Fruit fly (Drosophila melanogaster) whole organism, embryonic: ENCODE data around the gene UQCR-C2.

Experiments
- Aef1 ChIP-seq: fragments of 200-800 bp; sonication (Bioruptor generic); IDR thresholded peaks from 3 replicates; pipeline ENCODE4 v1.3.6; 2022; ENCODE audit warnings: missing biosample characterization, missing genetic modification characterization
- Antp ChIP-seq: fragments of 200-800 bp; sonication (Bioruptor generic); optimal IDR thresholded peaks from 3 replicates; lab custom pipeline; 2016; ENCODE audit warnings: missing biosample characterization, missing genetic modification characterization
- CG10209 ChIP-seq: fragments of 200-800 bp; sonication (Bioruptor generic); optimal IDR thresholded peaks from 3 replicates; lab custom pipeline; 2017; ENCODE audit warnings: missing biosample characterization, mild to moderate bottlenecking, missing genetic modification characterization, missing genetic modification reagents
- CG12236 ChIP-seq: fragments of 200-800 bp; sonication (Bioruptor generic); optimal IDR thresholded peaks from 2 replicates; lab custom pipeline; 2016; ENCODE audit warnings: missing biosample characterization, missing genetic modification characterization
- CG12942 ChIP-seq: fragments of 200-800 bp; sonication (Bioruptor generic); optimal IDR thresholded peaks from 3 replicates; lab custom pipeline; 2016; ENCODE audit warnings: missing biosample characterization, missing genetic modification characterization
- CG13894 ChIP-seq: fragments of 200-800 bp; sonication (Bioruptor generic); optimal IDR thresholded peaks from 3 replicates; lab custom pipeline; 2018; ENCODE audit warnings: missing biosample characterization, mild to moderate bottlenecking, missing genetic modification characterization, moderate library complexity
- CG1529 ChIP-seq: fragments of 200-800 bp; sonication (Bioruptor generic); optimal IDR thresholded peaks from 3 replicates; lab custom pipeline; 2018; ENCODE audit warnings: missing biosample characterization, missing genetic modification characterization
- CG15601 ChIP-seq: fragments of 200-800 bp; sonication (Bioruptor generic); optimal IDR thresholded peaks from 3 replicates; lab custom pipeline; 2019; ENCODE audit warnings: missing biosample characterization, mild to moderate bottlenecking, missing genetic modification characterization, moderate library complexity
- CG1832 ChIP-seq: fragments of 200-800 bp; sonication (Bioruptor generic); optimal IDR thresholded peaks from 2 replicates; lab custom pipeline; 2017; ENCODE audit warnings: missing biosample characterization, mild to moderate bottlenecking, missing genetic modification characterization, inconsistent platforms
- CG2889 ChIP-seq: fragments of 200-800 bp; sonication (Bioruptor generic); IDR thresholded peaks from 3 replicates; pipeline ENCODE4 v1.3.6; 2022; ENCODE audit warnings: missing biosample characterization, missing genetic modification characterization
- CG3281 ChIP-seq: fragments of 200-800 bp; sonication (Bioruptor generic); optimal IDR thresholded peaks from 3 replicates; lab custom pipeline; 2017; ENCODE audit warnings: missing biosample characterization, mild to moderate bottlenecking, missing genetic modification characterization
- CG43689 ChIP-seq: fragments of 200-800 bp; sonication (Bioruptor generic); IDR thresholded peaks from 2 replicates; pipeline ENCODE4 v1.3.6; 2022; ENCODE audit warnings: missing biosample characterization, missing genetic modification characterization
- CG4424 ChIP-seq: fragments of 200-800 bp; sonication (Bioruptor generic); optimal IDR thresholded peaks from 3 replicates; lab custom pipeline; 2016; ENCODE audit warnings: missing biosample characterization, missing genetic modification characterization
- CG5953 ChIP-seq: fragments of 200-800 bp; sonication (Bioruptor generic); IDR thresholded peaks from 2 replicates; pipeline ENCODE4 v1.3.6; 2022; ENCODE audit warnings: missing biosample characterization, missing genetic modification characterization
- CG6683 ChIP-seq: fragments of 200-800 bp; sonication (Bioruptor generic); optimal IDR thresholded peaks from 2 replicates; lab custom pipeline; 2017; ENCODE audit warnings: missing biosample characterization, mild to moderate bottlenecking, missing genetic modification characterization, missing genetic modification reagents
- CG7987 ChIP-seq: fragments of 200-800 bp; sonication (Bioruptor generic); optimal IDR thresholded peaks from 2 replicates; lab custom pipeline; 2018; ENCODE audit warnings: missing biosample characterization, mild to moderate bottlenecking, missing genetic modification characterization, moderate library complexity
- CG8089 ChIP-seq: fragments of 200-800 bp; sonication (Bioruptor generic); optimal IDR thresholded peaks from 3 replicates; lab custom pipeline; 2016; ENCODE audit warnings: missing biosample characterization, missing genetic modification characterization
- CG8290 ChIP-seq, 3 experiments: fragments of 200-800 bp; sonication (Bioruptor generic); optimal IDR thresholded peaks; 2 replicates each; lab custom pipeline; 2016 to 2019; ENCODE audit warnings: missing biosample characterization in 3 of 3, missing genetic modification characterization in 3 of 3, mild to moderate bottlenecking in 2 of 3, moderate library complexity in 1 of 3
- CG8478 ChIP-seq: fragments of >200 bp; optimal IDR thresholded peaks from 2 replicates; lab custom pipeline; 2018
- CG9609 ChIP-seq: fragments of 200-800 bp; sonication (Bioruptor generic); optimal IDR thresholded peaks from 3 replicates; lab custom pipeline; 2016; ENCODE audit warnings: missing biosample characterization, missing genetic modification characterization
- CG9876 ChIP-seq: fragments of 200-800 bp; sonication (Bioruptor generic); optimal IDR thresholded peaks from 2 replicates; lab custom pipeline; 2016; ENCODE audit warnings: missing biosample characterization, missing genetic modification characterization
- E2f2 ChIP-seq: fragments of 200-800 bp; sonication (Bioruptor generic); IDR thresholded peaks from 2 replicates; pipeline ENCODE4 v1.3.6; 2022; ENCODE audit warnings: missing biosample characterization, missing genetic modification characterization
- Fer3 ChIP-seq: fragments of 200-800 bp; sonication (Bioruptor generic); optimal IDR thresholded peaks from 2 replicates; lab custom pipeline; 2018; ENCODE audit warnings: missing biosample characterization, mild to moderate bottlenecking, missing genetic modification characterization, moderate library complexity
- Gug ChIP-seq: fragments of 200-800 bp; sonication (Bioruptor generic); IDR thresholded peaks from 4 replicates; pipeline ENCODE4 v1.3.6; 2022; ENCODE audit warnings: missing biosample characterization, missing genetic modification characterization
- Jarid2 ChIP-seq: fragments of 200-800 bp; sonication (Bioruptor generic); optimal IDR thresholded peaks from 3 replicates; lab custom pipeline; 2017; ENCODE audit warnings: mild to moderate bottlenecking, missing biosample characterization, missing genetic modification reagents, missing genetic modification characterization
- Lim3 ChIP-seq: fragments of 200-800 bp; sonication (Bioruptor generic); IDR thresholded peaks from 2 replicates; pipeline ENCODE4 v1.3.6; 2022; ENCODE audit warnings: missing biosample characterization, missing genetic modification characterization
- Lpt ChIP-seq: fragments of >200 bp; optimal IDR thresholded peaks from 2 replicates; lab custom pipeline; 2018; ENCODE audit warnings: missing biosample characterization, missing genetic modification characterization
- Med ChIP-seq: fragments of 200-800 bp; sonication (Bioruptor generic); peaks from one replicate; lab custom pipeline; 2016; ENCODE audit warnings: missing biosample characterization, missing genetic modification characterization, mild to moderate bottlenecking, inconsistent platforms, moderate library complexity
- Myb ChIP-seq: fragments of 200-800 bp; sonication (Bioruptor generic); optimal IDR thresholded peaks from 2 replicates; lab custom pipeline; 2016; ENCODE audit warnings: missing biosample characterization, missing genetic modification characterization
- NK7.1 ChIP-seq: fragments of 200-800 bp; sonication (Bioruptor generic); optimal IDR thresholded peaks from 3 replicates; lab custom pipeline; 2016; ENCODE audit warnings: missing biosample characterization, missing genetic modification characterization
- Ssrp ChIP-seq: fragments of 200-800 bp; sonication (Bioruptor generic); optimal IDR thresholded peaks from 2 replicates; lab custom pipeline; 2018; ENCODE audit warnings: missing biosample characterization, mild to moderate bottlenecking, missing genetic modification characterization, moderate library complexity
- Vsx1 ChIP-seq: fragments of 200-800 bp; sonication (Bioruptor generic); optimal IDR thresholded peaks from 2 replicates; lab custom pipeline; 2017; ENCODE audit warnings: missing biosample characterization, mild to moderate bottlenecking, missing genetic modification characterization, missing genetic modification reagents
- dati ChIP-seq: fragments of 200-800 bp; sonication (Bioruptor generic); IDR thresholded peaks from 2 replicates; pipeline ENCODE4 v1.3.6; 2022; ENCODE audit warnings: missing biosample characterization, missing genetic modification characterization
- en ChIP-seq: fragments of 200-800 bp; sonication (Bioruptor generic); optimal IDR thresholded peaks from 2 replicates; lab custom pipeline; 2016; ENCODE audit warnings: missing biosample characterization, missing genetic modification characterization
- gce ChIP-seq: fragments of 200-800 bp; sonication (Bioruptor generic); IDR thresholded peaks from 3 replicates; pipeline ENCODE4 v1.3.6; 2022; ENCODE audit warnings: missing biosample characterization, missing genetic modification characterization
- grau ChIP-seq: fragments of 200-800 bp; optimal IDR thresholded peaks from 3 replicates; lab custom pipeline; 2019; ENCODE audit warnings: missing biosample characterization, mild to moderate bottlenecking, missing genetic modification characterization, moderate library complexity
- grn ChIP-seq: fragments of 200-800 bp; sonication (Bioruptor generic); optimal IDR thresholded peaks from 3 replicates; lab custom pipeline; 2017; ENCODE audit warnings: missing biosample characterization, missing genetic modification characterization
- gsb ChIP-seq: fragments of 200-800 bp; sonication (Bioruptor generic); IDR thresholded peaks from 2 replicates; pipeline ENCODE4 v1.3.6; 2022; ENCODE audit warnings: missing biosample characterization, missing genetic modification characterization
- her ChIP-seq: fragments of 200-800 bp; sonication (Bioruptor generic); optimal IDR thresholded peaks from 2 replicates; lab custom pipeline; 2016; ENCODE audit warnings: missing biosample characterization, missing genetic modification characterization
- knrl ChIP-seq: fragments of 200-800 bp; sonication (Bioruptor generic); IDR thresholded peaks from 3 replicates; pipeline ENCODE4 v1.3.6; 2022; ENCODE audit warnings: missing biosample characterization, missing genetic modification characterization; ENCODE audit not compliant: partially characterized antibody
- nmo ChIP-seq: fragments of 200-800 bp; sonication (Bioruptor generic); optimal IDR thresholded peaks from 2 replicates; lab custom pipeline; 2018; ENCODE audit warnings: missing biosample characterization, mild to moderate bottlenecking, missing genetic modification characterization, moderate library complexity
- oc ChIP-seq: fragments of 200-800 bp; sonication (Bioruptor generic); optimal IDR thresholded peaks from 2 replicates; lab custom pipeline; 2018; ENCODE audit warnings: missing biosample characterization, mild to moderate bottlenecking, missing genetic modification characterization, moderate library complexity
- p53 ChIP-seq: fragments of 200-800 bp; sonication (Bioruptor generic); optimal IDR thresholded peaks from 2 replicates; lab custom pipeline; 2016; ENCODE audit warnings: missing biosample characterization, missing genetic modification characterization
- pb ChIP-seq: fragments of 200-800 bp; sonication (Bioruptor generic); optimal IDR thresholded peaks from 3 replicates; lab custom pipeline; 2016; ENCODE audit warnings: missing biosample characterization, missing genetic modification characterization
- pnt ChIP-seq: fragments of 200-800 bp; sonication (Bioruptor generic); optimal IDR thresholded peaks from 3 replicates; lab custom pipeline; 2016; ENCODE audit warnings: missing biosample characterization, missing genetic modification characterization
- slbo ChIP-seq: fragments of 200-800 bp; sonication (Bioruptor generic); IDR thresholded peaks from 2 replicates; pipeline ENCODE4 v1.3.6; 2022; ENCODE audit warnings: missing biosample characterization, missing genetic modification characterization
- sob ChIP-seq: fragments of 200-800 bp; sonication (Bioruptor generic); IDR thresholded peaks from 2 replicates; pipeline ENCODE4 v1.3.6; 2022; ENCODE audit warnings: missing biosample characterization, missing genetic modification characterization
- sr ChIP-seq: fragments of 200-800 bp; sonication (Bioruptor generic); IDR thresholded peaks from 3 replicates; pipeline ENCODE4 v1.3.6; 2022; ENCODE audit warnings: missing biosample characterization, missing genetic modification characterization
- stc ChIP-seq: fragments of 200-800 bp; sonication (Bioruptor generic); IDR thresholded peaks from 2 replicates; pipeline ENCODE4 v1.3.6; 2022; ENCODE audit warnings: missing biosample characterization, missing genetic modification characterization
- vfl ChIP-seq: fragments of 200-800 bp; sonication (Bioruptor generic); optimal IDR thresholded peaks from 2 replicates; lab custom pipeline; 2016; ENCODE audit warnings: missing biosample characterization, missing genetic modification characterization
- z ChIP-seq: fragments of 200-800 bp; sonication (Bioruptor generic); IDR thresholded peaks from 3 replicates; pipeline ENCODE4 v1.3.6; 2022; ENCODE audit warnings: missing biosample characterization, missing genetic modification characterization

The UQCR-C2 gene

DNA sequence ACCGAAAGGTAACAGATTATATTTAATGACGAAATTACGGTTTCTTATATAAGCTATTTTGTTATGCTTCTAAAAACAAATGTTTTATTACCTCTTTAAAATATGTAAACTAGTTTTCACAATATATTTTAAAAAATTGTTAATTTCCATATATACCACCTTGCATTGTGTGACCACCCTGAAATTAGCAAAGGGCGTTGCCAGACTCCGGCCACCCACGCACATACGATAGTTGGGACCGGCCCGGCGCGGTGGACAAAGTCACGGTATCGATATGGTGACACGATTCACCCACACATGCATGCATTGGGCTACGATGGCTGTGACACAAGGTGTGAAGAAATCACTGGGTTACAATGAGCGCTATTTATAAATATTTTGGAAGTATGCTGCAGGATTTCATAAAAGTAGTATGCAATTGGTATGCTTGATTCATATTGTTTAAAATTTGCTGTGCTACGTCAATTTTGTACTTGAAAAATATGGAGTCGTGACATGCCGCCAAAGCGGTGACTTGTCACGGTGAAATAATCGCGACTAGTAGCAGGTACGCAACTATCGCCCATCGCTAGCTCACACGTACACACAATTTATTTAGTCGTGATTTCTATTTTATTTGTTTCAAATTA, 4.2 kb downstream of the UQCR-C2 start (continued):
- TF ChIP-seq gce (no peak), knrl (GFP tag; lab: Robert Waterston, UW) (peak; percentile 96), CG9609 (GFP tag; lab: Kevin White, UChicago) (peak; percentile 62), Jarid2 (GFP tag; lab: Kevin White, UChicago) (no peak), Lpt (no peak), CG3281 (GFP tag; lab: Kevin White, UChicago) (peak; percentile 34), nmo (GFP tag; lab: Kevin White, UChicago) (peak; percentile 83), p53 (GFP tag; lab: Kevin White, UChicago) (peak; percentile 34), NK7.1 (GFP tag; lab: Kevin White, UChicago) (no peak), Fer3 (peak; percentile 62), grau (tag; lab: Kevin White, UChicago) (peak; percentile 63), CG8290 (GFP tag; optimal IDR thresholded peaks at IDR 0.05; lab: Kevin White, UChicago) (peak; percentile 75), CG8290 (tag; optimal IDR thresholded peaks at IDR 0.05; lab: Kevin White, UChicago) (peak; percentile 77 to 79), gsb (peak; percentile 11; the same call in 1 of the 2 replicates), grn (GFP tag; lab: Kevin White, UChicago) (no peak), Ssrp (tag; lab: Kevin White, UChicago) (peak; percentile 27), Med (GFP tag; lab: Kevin White, UChicago) (peak; percentile 95), Aef1 (GFP tag; lab: Robert Waterston, UW) (peak; percentile 49; the same call in 1 of the 3 replicates), CG1529 (GFP tag; lab: Kevin White, UChicago) (peak; percentile 18), CG1832 (GFP tag; lab: Kevin White, UChicago) (no peak), CG15601 (peak; percentile 2), CG2889 (GFP tag; lab: Robert Waterston, UW) (peak; percentile 69; the same call in 2 of the 3 replicates), vfl (peak; percentile 19), CG10209 (GFP tag; lab: Kevin White, UChicago) (peak; percentile 13), CG43689 (GFP tag; lab: Robert Waterston, UW) (no peak), sob (peak; percentile 64; the same call in 1 of the 2 replicates), z (no peak), CG9876 (GFP tag; lab: Kevin White, UChicago) (peak; percentile 32), E2f2 (peak; percentile 47), Myb (GFP tag; lab: Kevin White, UChicago) (peak; percentile 66), CG6683 (GFP tag; lab: Kevin White, UChicago) (peak; percentile 34), pb (peak; percentile 61), Lim3 (no peak), CG4424 (peak; percentile 16), Vsx1 (GFP tag; lab: Kevin White, UChicago) (no peak), CG7987 (GFP tag; lab: Kevin White, UChicago) (no peak), Gug (peak; percentile 66), her (GFP tag; lab: Kevin White, UChicago) (no peak), slbo (peak; percentile 81), CG13894 (tag; lab: Kevin White, UChicago) (peak; percentile 52), Antp (GFP tag; lab: Kevin White, UChicago) (peak; percentile 44), CG12236 (no peak), dati (GFP tag; lab: Robert Waterston, UW) (no peak), sr (GFP tag; lab: Robert Waterston, UW) (peak; percentile 98), en (no peak), stc (GFP tag; lab: Robert Waterston, UW) (peak; percentile 69; the same call in 1 of the 2 replicates), pnt (GFP tag; lab: Kevin White, UChicago) (peak; percentile 53), oc (tag; lab: Kevin White, UChicago) (peak; percentile 15), CG5953 (0 out of 2 replicates have a peak, but pooled peaks have one; percentile 40), CG12942 (GFP tag; lab: Kevin White, UChicago) (peak; percentile 39), CG8478 (lab: Kevin White, UChicago) (peak; percentile 93), CG8089 (GFP tag; lab: Kevin White, UChicago) (peak; percentile 26)
